Fruit fly (Drosophila melanogaster) whole organism, embryonic: ENCODE data around the gene CG9173.
"Not testable (repeated sequence)": the region's sequence is repeated elsewhere in the genome, so short reads cannot be mapped to it uniquely, and the experiment has no call there.

Experiments
- BEAF-32 ChIP-seq: fragments of 200-800 bp; sonication (Bioruptor generic); optimal IDR thresholded peaks from 3 replicates; lab custom pipeline; 2017; ENCODE audit warnings: missing biosample characterization, missing genetic modification characterization, mild to moderate bottlenecking, moderate library complexity, missing genetic modification reagents
- Bdp1 ChIP-seq: fragments of 200-800 bp; sonication (Bioruptor generic); optimal IDR thresholded peaks from 3 replicates; lab custom pipeline; 2016; ENCODE audit warnings: missing biosample characterization, missing genetic modification characterization
- CG13894 ChIP-seq: fragments of 200-800 bp; sonication (Bioruptor generic); optimal IDR thresholded peaks from 3 replicates; lab custom pipeline; 2018; ENCODE audit warnings: missing biosample characterization, mild to moderate bottlenecking, missing genetic modification characterization, moderate library complexity
- CG14441 ChIP-seq: fragments of 200-800 bp; sonication (Bioruptor generic); IDR thresholded peaks from 2 replicates; pipeline ENCODE4 v1.3.6; 2022; ENCODE audit warnings: missing biosample characterization, missing genetic modification characterization
- CG1529 ChIP-seq: fragments of 200-800 bp; sonication (Bioruptor generic); optimal IDR thresholded peaks from 3 replicates; lab custom pipeline; 2018; ENCODE audit warnings: missing biosample characterization, missing genetic modification characterization
- CG16813 ChIP-seq: fragments of 200-800 bp; sonication (Bioruptor generic); IDR thresholded peaks from 3 replicates; pipeline ENCODE4 v1.3.6; 2022; ENCODE audit warnings: missing biosample characterization, missing genetic modification characterization; ENCODE audit not compliant: partially characterized antibody
- CG2129 ChIP-seq: fragments of 200-800 bp; sonication (Bioruptor generic); IDR thresholded peaks from 2 replicates; pipeline ENCODE4 v1.3.6; 2022; ENCODE audit warnings: missing biosample characterization, missing genetic modification characterization; ENCODE audit not compliant: partially characterized antibody
- CG34224 ChIP-seq: fragments of 200-800 bp; sonication (Bioruptor generic); IDR thresholded peaks from 3 replicates; pipeline ENCODE4 v1.3.6; 2022; ENCODE audit warnings: missing biosample characterization, missing genetic modification characterization; ENCODE audit not compliant: partially characterized antibody
- CG4730 ChIP-seq: fragments of 200-800 bp; sonication (Bioruptor generic); IDR thresholded peaks from 2 replicates; pipeline ENCODE4 v1.3.6; 2022; ENCODE audit warnings: missing biosample characterization, missing genetic modification characterization
- CG6791 ChIP-seq: fragments of 200-800 bp; sonication (Bioruptor generic); IDR thresholded peaks from 3 replicates; pipeline ENCODE4 v1.3.6; 2022; ENCODE audit warnings: missing biosample characterization, missing genetic modification characterization; ENCODE audit not compliant: partially characterized antibody
- CG7556 ChIP-seq: fragments of 200-800 bp; sonication (Bioruptor generic); optimal IDR thresholded peaks from 2 replicates; lab custom pipeline; 2017; ENCODE audit warnings: missing biosample characterization, mild to moderate bottlenecking, missing genetic modification characterization
- CG8281 ChIP-seq: fragments of 200-800 bp; sonication (Bioruptor generic); optimal IDR thresholded peaks from 2 replicates; lab custom pipeline; 2018; ENCODE audit warnings: missing biosample characterization, mild to moderate bottlenecking, missing genetic modification characterization, moderate library complexity
- CG8924 ChIP-seq: fragments of 200-800 bp; optimal IDR thresholded peaks from 3 replicates; lab custom pipeline; 2019; ENCODE audit warnings: missing biosample characterization, mild to moderate bottlenecking, missing genetic modification characterization, moderate library complexity
- CrebB ChIP-seq: fragments of 200-800 bp; sonication (Bioruptor generic); optimal IDR thresholded peaks from 3 replicates; lab custom pipeline; 2018; ENCODE audit warnings: missing biosample characterization, mild to moderate bottlenecking, missing genetic modification characterization
- Dip2 ChIP-seq: fragments of 200-800 bp; sonication (Bioruptor generic); IDR thresholded peaks from 2 replicates; pipeline ENCODE4 v1.3.6; 2022; ENCODE audit warnings: missing biosample characterization, missing genetic modification characterization
- Dll ChIP-seq: fragments of 200-800 bp; sonication (Bioruptor generic); IDR thresholded peaks from 4 replicates; pipeline ENCODE4 v1.3.6; 2022; ENCODE audit warnings: missing biosample characterization, missing genetic modification characterization; ENCODE audit not compliant: partially characterized antibody
- Dp ChIP-seq: fragments of 200-800 bp; sonication (Bioruptor generic); optimal IDR thresholded peaks from 2 replicates; lab custom pipeline; 2018; ENCODE audit warnings: missing biosample characterization, mild to moderate bottlenecking, missing genetic modification characterization, moderate library complexity
- HLH4C ChIP-seq: fragments of 200-800 bp; sonication (Bioruptor generic); IDR thresholded peaks from 3 replicates; pipeline ENCODE4 v1.3.6; 2022; ENCODE audit warnings: missing biosample characterization, missing genetic modification characterization; ENCODE audit not compliant: partially characterized antibody
- Med ChIP-seq: fragments of 200-800 bp; sonication (Bioruptor generic); peaks from one replicate; lab custom pipeline; 2016; ENCODE audit warnings: missing biosample characterization, missing genetic modification characterization, mild to moderate bottlenecking, inconsistent platforms, moderate library complexity
- Opbp ChIP-seq: fragments of 200-800 bp; sonication (Bioruptor generic); IDR thresholded peaks from 3 replicates; pipeline ENCODE4 v1.3.6; 2022; ENCODE audit warnings: missing biosample characterization, missing genetic modification characterization; ENCODE audit not compliant: partially characterized antibody
- Optix ChIP-seq: fragments of 200-800 bp; sonication (Bioruptor generic); IDR thresholded peaks from 3 replicates; pipeline ENCODE4 v1.3.6; 2022; ENCODE audit warnings: missing biosample characterization, missing genetic modification characterization
- Ravus ChIP-seq: fragments of 200-800 bp; sonication (Bioruptor generic); IDR thresholded peaks from 2 replicates; pipeline ENCODE4 v1.3.6; 2022; ENCODE audit warnings: missing biosample characterization, missing genetic modification characterization
- Side ChIP-seq: fragments of 200-800 bp; sonication (Bioruptor generic); optimal IDR thresholded peaks from 2 replicates; lab custom pipeline; 2016; ENCODE audit warnings: missing biosample characterization, missing genetic modification characterization
- abd-A ChIP-seq: fragments of 200-800 bp; sonication (Bioruptor generic); optimal IDR thresholded peaks from 3 replicates; lab custom pipeline; 2019; ENCODE audit warnings: missing biosample characterization, mild to moderate bottlenecking, missing genetic modification characterization, moderate library complexity
- amos ChIP-seq: fragments of 200-800 bp; sonication (Bioruptor generic); IDR thresholded peaks from 2 replicates; pipeline ENCODE4 v1.3.6; 2022; ENCODE audit warnings: missing biosample characterization, missing genetic modification characterization; ENCODE audit not compliant: partially characterized antibody
- ara ChIP-seq: fragments of 200-800 bp; sonication (Bioruptor generic); IDR thresholded peaks from 2 replicates; pipeline ENCODE4 v1.3.6; 2022; ENCODE audit warnings: missing biosample characterization, missing genetic modification characterization
- ash1 ChIP-seq: fragments of 200-800 bp; sonication (Bioruptor generic); optimal IDR thresholded peaks from 2 replicates; lab custom pipeline; 2018; ENCODE audit warnings: missing biosample characterization, mild to moderate bottlenecking, missing genetic modification characterization
- fd64A ChIP-seq: fragments of 200-800 bp; sonication (Bioruptor generic); optimal IDR thresholded peaks from 3 replicates; lab custom pipeline; 2018; ENCODE audit warnings: missing biosample characterization, mild to moderate bottlenecking, missing genetic modification characterization
- gem ChIP-seq: fragments of 200-800 bp; sonication (Bioruptor generic); optimal IDR thresholded peaks from 2 replicates; lab custom pipeline; 2019; ENCODE audit warnings: missing biosample characterization, mild to moderate bottlenecking, missing genetic modification characterization, moderate library complexity
- gsb-n ChIP-seq: fragments of 200-800 bp; sonication (Bioruptor generic); optimal IDR thresholded peaks from 3 replicates; lab custom pipeline; 2018; ENCODE audit warnings: missing biosample characterization, mild to moderate bottlenecking, missing genetic modification characterization
- hth ChIP-seq: fragments of >200 bp; optimal IDR thresholded peaks from 2 replicates; lab custom pipeline; 2017; ENCODE audit warnings: inconsistent platforms
- knrl ChIP-seq: fragments of 200-800 bp; sonication (Bioruptor generic); IDR thresholded peaks from 3 replicates; pipeline ENCODE4 v1.3.6; 2022; ENCODE audit warnings: missing biosample characterization, missing genetic modification characterization; ENCODE audit not compliant: partially characterized antibody
- nom ChIP-seq: fragments of 200-800 bp; sonication (Bioruptor generic); optimal IDR thresholded peaks from 2 replicates; lab custom pipeline; 2017; ENCODE audit warnings: missing biosample characterization, missing genetic modification characterization, mild to moderate bottlenecking, moderate library complexity, missing genetic modification reagents
- sd ChIP-seq: fragments of 200-800 bp; sonication (Bioruptor generic); optimal IDR thresholded peaks from 3 replicates; lab custom pipeline; 2018; ENCODE audit warnings: missing biosample characterization, mild to moderate bottlenecking, missing genetic modification characterization, moderate library complexity
- sna ChIP-seq: fragments of 200-800 bp; sonication (Bioruptor generic); IDR thresholded peaks from 2 replicates; pipeline ENCODE4 v1.3.6; 2022; ENCODE audit warnings: missing biosample characterization, missing genetic modification characterization; ENCODE audit not compliant: partially characterized antibody
- sqz ChIP-seq: fragments of 200-800 bp; sonication (Bioruptor generic); optimal IDR thresholded peaks from 3 replicates; lab custom pipeline; 2018; ENCODE audit warnings: missing biosample characterization, mild to moderate bottlenecking, missing genetic modification characterization
- sr ChIP-seq: fragments of 200-800 bp; sonication (Bioruptor generic); IDR thresholded peaks from 3 replicates; pipeline ENCODE4 v1.3.6; 2022; ENCODE audit warnings: missing biosample characterization, missing genetic modification characterization
- vvl ChIP-seq: fragments of 200-800 bp; sonication (Bioruptor generic); IDR thresholded peaks from 2 replicates; pipeline ENCODE4 v1.3.6; 2022; ENCODE audit warnings: missing biosample characterization, missing genetic modification characterization
- zen ChIP-seq: fragments of 200-800 bp; sonication (Bioruptor generic); optimal IDR thresholded peaks from 3 replicates; lab custom pipeline; 2018; ENCODE audit warnings: missing biosample characterization, mild to moderate bottlenecking, missing genetic modification characterization, moderate library complexity

CG9173 gene

DNA sequence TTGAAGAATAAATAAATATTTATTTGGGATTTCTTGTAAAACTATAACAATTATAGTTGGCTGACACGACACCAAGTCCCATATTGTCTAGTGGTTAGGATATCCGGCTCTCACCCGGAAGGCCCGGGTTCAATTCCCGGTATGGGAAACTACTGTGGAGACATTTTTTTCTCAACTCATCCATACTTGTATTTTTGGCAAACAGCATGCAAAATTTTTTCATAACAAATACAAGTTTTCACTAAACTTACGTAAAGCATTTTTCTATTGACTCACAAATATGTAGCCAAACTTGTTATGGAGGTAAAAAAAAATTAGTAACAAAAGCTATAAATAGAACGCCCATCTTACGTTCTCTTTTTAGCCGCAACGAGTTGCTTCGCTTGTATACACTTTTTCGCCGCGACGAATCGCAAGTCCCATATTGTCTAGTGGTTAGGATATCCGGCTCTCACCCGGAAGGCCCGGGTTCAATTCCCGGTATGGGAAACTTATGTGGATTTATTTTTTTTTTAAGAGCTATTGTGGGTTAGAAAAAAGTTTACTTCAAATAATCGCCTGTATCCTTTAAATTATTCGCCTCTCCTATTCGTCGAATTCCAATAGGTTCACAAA is 21.8 kb downstream of the CG9173 start (continued):
- TF ChIP-seq ara (GFP tag; lab: Robert Waterston, UW) (no peak), CG14441 (GFP tag; lab: Robert Waterston, UW) (no peak), HLH4C (GFP tag; lab: Robert Waterston, UW) (peak; percentile 58; the same call in 2 of the 3 replicates), CG8924 (no peak), BEAF-32 (GFP tag; lab: Kevin White, UChicago) (no peak), CG6791 (GFP tag; lab: Robert Waterston, UW) (peak; percentile 72; the same call in 2 of the 3 replicates), CG1529 (no peak), zen (tag; lab: Kevin White, UChicago) (no peak), sna (GFP tag; lab: Robert Waterston, UW) (0 out of 2 replicates have a peak, but pooled peaks have one; percentile 58), Side (no peak), knrl (peak; percentile 45; the same call in 1 of the 3 replicates), CG8281 (tag; lab: Kevin White, UChicago) (no peak), sqz (peak; percentile 33), Dll (GFP tag; lab: Robert Waterston, UW) (peak; percentile 57; the same call in 3 of the 4 replicates), CG34224 (GFP tag; lab: Robert Waterston, UW) (0 out of 3 replicates have a peak, but pooled peaks have one; percentile 31), CG4730 (no peak), hth (lab: Kevin White, UChicago) (no peak), CG2129 (GFP tag; lab: Robert Waterston, UW) (0 out of 2 replicates have a peak, but pooled peaks have one; percentile 22), gem (tag; lab: Kevin White, UChicago) (no peak), fd64A (GFP tag; lab: Kevin White, UChicago) (no peak), Optix (GFP tag; lab: Robert Waterston, UW) (no peak), Dip2 (GFP tag; lab: Robert Waterston, UW) (no peak), Dp (GFP tag; lab: Kevin White, UChicago) (no peak)
- TF ChIP-seq, all 482 proteins: peak for 30

DNA sequence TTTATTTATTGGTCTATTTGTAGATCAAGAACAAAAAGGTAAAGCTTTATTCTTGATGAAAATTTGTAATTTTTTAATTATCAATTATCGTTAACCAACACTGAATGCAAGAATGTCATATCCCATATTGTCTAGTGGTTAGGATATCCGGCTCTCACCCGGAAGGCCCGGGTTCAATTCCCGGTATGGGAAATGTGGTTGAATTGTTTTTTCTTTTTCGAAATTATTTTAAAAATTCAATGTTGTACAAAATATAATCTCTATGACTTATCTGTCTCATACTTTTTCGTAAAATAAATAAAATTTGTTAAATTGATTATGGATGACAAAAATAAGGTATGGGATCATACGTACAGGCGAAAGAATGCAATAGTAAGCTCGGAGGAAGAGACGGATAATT is 25.0 kb downstream of the CG9173 start, which contains the start of gene CG32320:
Gene CG32320, plus strand, starts transcription at position 301 of the 400 bp plus-strand sequence.
- TF ChIP-seq ash1; Ravus; CrebB (tag; lab: Kevin White, UChicago): not testable (repeated sequence)

DNA sequence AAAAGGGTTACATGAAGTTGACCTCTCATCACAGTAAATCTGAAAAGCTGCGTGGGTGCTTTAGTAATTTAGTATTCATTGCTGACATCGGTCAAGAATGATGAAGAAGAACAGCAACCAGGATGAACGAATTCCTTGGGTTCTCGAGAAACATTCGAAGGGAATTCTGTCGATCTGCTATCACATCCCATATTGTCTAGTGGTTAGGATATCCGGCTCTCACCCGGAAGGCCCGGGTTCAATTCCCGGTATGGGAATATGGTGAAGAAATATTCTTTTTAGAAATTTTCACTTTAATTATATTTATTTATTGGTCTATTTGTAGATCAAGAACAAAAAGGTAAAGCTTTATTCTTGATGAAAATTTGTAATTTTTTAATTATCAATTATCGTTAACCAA is 25.8 kb downstream of the CG9173 start:
- TF ChIP-seq CG34224 (GFP tag; lab: Robert Waterston, UW), result peak; percentile 39; the same call in 1 of the 3 replicates
- TF ChIP-seq Bdp1 (GFP tag; lab: Kevin White, UChicago), result peak; percentile 95
- TF ChIP-seq CG6791 (GFP tag; lab: Robert Waterston, UW), result 0 out of 3 replicates have a peak, but pooled peaks have one; percentile 24
- TF ChIP-seq CG16813 (GFP tag; lab: Robert Waterston, UW), result peak; percentile 73
- peak; percentile 70; the same call in 2 of the 3 replicates for TF ChIP-seq Opbp (GFP tag; lab: Robert Waterston, UW)
- 0 out of 2 replicates have a peak, but pooled peaks have one; percentile 10 for TF ChIP-seq CG2129 (GFP tag; lab: Robert Waterston, UW)
- TF ChIP-seq amos (GFP tag; lab: Robert Waterston, UW), result peak; percentile 77; the same call in 1 of the 2 replicates
- TF ChIP-seq, all 482 proteins: peak for 7; not testable (repeated sequence) for 475

DNA sequence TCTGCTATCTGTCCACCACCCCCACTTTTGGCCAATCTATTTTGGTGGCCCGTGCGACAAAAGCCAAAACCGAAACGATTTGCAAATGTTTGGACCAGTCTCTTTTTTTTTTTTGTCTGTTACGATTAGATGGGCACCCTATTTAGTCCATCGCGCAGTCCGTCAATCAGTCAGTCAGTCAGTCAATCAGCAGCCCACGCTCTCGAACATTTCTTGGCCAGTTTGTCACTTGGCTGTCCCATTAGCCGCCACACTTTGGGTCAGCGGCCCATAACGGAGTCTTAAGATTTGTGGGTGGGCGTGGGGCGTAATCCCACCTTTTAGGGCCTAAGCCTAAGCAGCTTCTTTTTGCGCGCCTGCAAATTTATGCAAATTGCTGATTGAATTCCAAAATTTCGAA is 28.8 kb downstream of the CG9173 start:
- TF ChIP-seq Med (GFP tag; lab: Kevin White, UChicago) (peak; percentile 49), gsb-n (tag; lab: Kevin White, UChicago) (no peak), CG8281 (tag; lab: Kevin White, UChicago) (peak; percentile 95), nom (GFP tag; lab: Kevin White, UChicago) (no peak), abd-A (tag; lab: Kevin White, UChicago) (peak; percentile 4), sr (GFP tag; lab: Robert Waterston, UW) (peak; percentile 66; the same call in 2 of the 3 replicates), vvl (GFP tag; lab: Robert Waterston, UW) (0 out of 2 replicates have a peak, but pooled peaks have one; percentile 18), CG13894 (tag; lab: Kevin White, UChicago) (peak; percentile 16), CG7556 (GFP tag; lab: Kevin White, UChicago) (no peak), sd (tag; lab: Kevin White, UChicago) (peak; percentile 71)
